Worm (Caenorhabditis elegans) whole organism, L1 larva: Measurements from ENCODE around the gene tag-342.

Source experiments
- C34B4.2 ChIP-seq: sonication (generic microtip); optimal IDR thresholded peaks from 2 replicates; lab custom pipeline; 2017; ENCODE audit warnings: mild to moderate bottlenecking, missing genetic modification characterization, missing compliant biosample characterization
- F16B12.6 ChIP-seq: fragments of 150-350 bp; optimal IDR thresholded peaks from 2 replicates; lab custom pipeline; 2014; ENCODE audit warnings: missing biosample characterization, missing genetic modification characterization
- aha-1 ChIP-seq: fragments of 150-350 bp; optimal IDR thresholded peaks from 2 replicates; lab custom pipeline; 2014; ENCODE audit warnings: missing biosample characterization, missing genetic modification characterization
- alr-1 ChIP-seq: fragments of 200-800 bp; sonication (Bioruptor generic); optimal IDR thresholded peaks from 2 replicates; lab custom pipeline; 2018; ENCODE audit warnings: borderline replicate concordance, mild to moderate bottlenecking, missing genetic modification characterization, missing compliant biosample characterization
- blmp-1 ChIP-seq: fragments of 150-350 bp; optimal IDR thresholded peaks from 2 replicates; lab custom pipeline; 2014; ENCODE audit warnings: missing biosample characterization, missing genetic modification characterization
- ceh-8 ChIP-seq: fragments of 200-800 bp; sonication (Bioruptor generic); optimal IDR thresholded peaks from 2 replicates; lab custom pipeline; 2018; ENCODE audit warnings: mild to moderate bottlenecking, missing genetic modification characterization, moderate library complexity, missing compliant biosample characterization
- ceh-82 ChIP-seq, 3 experiments: fragments of 150-350 bp in 1 of 3; sonication (generic microtip) in 2 of 3; optimal IDR thresholded peaks; 2 replicates each; lab custom pipeline; 2014 to 2017; ENCODE audit warnings: missing biosample characterization in 3 of 3, missing genetic modification characterization in 3 of 3
- ceh-88 ChIP-seq: fragments of 200-800 bp; sonication (Bioruptor generic); IDR thresholded peaks from 2 replicates; pipeline ENCODE4 v1.3.6; 2022; ENCODE audit warnings: missing genetic modification characterization, missing compliant biosample characterization
- ceh-90 ChIP-seq: sonication (generic microtip); optimal IDR thresholded peaks from 2 replicates; lab custom pipeline; 2016; ENCODE audit warnings: missing genetic modification characterization, missing compliant biosample characterization
- ces-1 ChIP-seq: fragments of 150-350 bp; optimal IDR thresholded peaks from 2 replicates; lab custom pipeline; 2014; ENCODE audit warnings: missing biosample characterization, missing genetic modification reagents, missing genetic modification characterization
- efl-1 ChIP-seq, 4 experiments: fragments of 150-350 bp; optimal IDR thresholded peaks in 3 of 4; peaks in 1 of 4; 1 replicate in 1 of 4; 2 replicates in 3 of 4; lab custom pipeline; 2014; ENCODE audit warnings: missing biosample characterization in 2 of 4, missing genetic modification characterization in 2 of 4, missing genetic modification reagents in 2 of 4
- efl-3 ChIP-seq: fragments of 200-800 bp; sonication (Bioruptor generic); optimal IDR thresholded peaks from 2 replicates; lab custom pipeline; 2018; ENCODE audit warnings: mild to moderate bottlenecking, missing genetic modification characterization, missing compliant biosample characterization
- egl-13 ChIP-seq: sonication (generic microtip); optimal IDR thresholded peaks from 2 replicates; lab custom pipeline; 2016; ENCODE audit warnings: missing genotype, missing genetic modification reagents, missing genetic modification characterization, missing compliant biosample characterization
- elt-2 ChIP-seq: sonication (generic microtip); optimal IDR thresholded peaks from 2 replicates; lab custom pipeline; 2016; ENCODE audit warnings: missing genetic modification characterization, mild to moderate bottlenecking, inconsistent platforms, missing compliant biosample characterization, missing genetic modification reagents
- elt-3 ChIP-seq, 6 experiments: fragments of 150-350 bp in 1 of 6; sonication (generic microtip); optimal IDR thresholded peaks; 2 replicates each; lab custom pipeline; 2017 to 2018; ENCODE audit warnings: missing biosample characterization in 6 of 6, missing genetic modification characterization in 6 of 6, inconsistent platforms in 1 of 6
- ets-5 ChIP-seq: fragments of 200-800 bp; sonication (Bioruptor generic); IDR thresholded peaks from 2 replicates; pipeline ENCODE4 v1.3.6; 2022; ENCODE audit warnings: missing genetic modification characterization, missing compliant biosample characterization
- fos-1 ChIP-seq: fragments of 150-350 bp; optimal IDR thresholded peaks from 2 replicates; lab custom pipeline; 2014; ENCODE audit warnings: missing biosample characterization, missing genetic modification characterization
- hlh-17 ChIP-seq: fragments of 200-800 bp; sonication (Bioruptor generic); optimal IDR thresholded peaks from 2 replicates; lab custom pipeline; 2018; ENCODE audit warnings: missing genetic modification characterization, mild to moderate bottlenecking, missing compliant biosample characterization, moderate library complexity, borderline replicate concordance
- hlh-4 ChIP-seq: sonication (generic microtip); optimal IDR thresholded peaks from 2 replicates; lab custom pipeline; 2016; ENCODE audit warnings: mild to moderate bottlenecking, missing genetic modification characterization, missing compliant biosample characterization
- irx-1 ChIP-seq: sonication (generic microtip); optimal IDR thresholded peaks from 2 replicates; lab custom pipeline; 2016; ENCODE audit warnings: missing genetic modification characterization, missing compliant biosample characterization
- jun-1 ChIP-seq: fragments of 150-350 bp; optimal IDR thresholded peaks from 2 replicates; lab custom pipeline; 2014; ENCODE audit warnings: missing biosample characterization, missing genetic modification reagents, missing genetic modification characterization
- lin-13 ChIP-seq: fragments of 150-350 bp; optimal IDR thresholded peaks from 2 replicates; lab custom pipeline; 2014; ENCODE audit warnings: missing biosample characterization, missing genetic modification reagents, missing genetic modification characterization
- lin-14 ChIP-seq: fragments of 200-800 bp; sonication (Bioruptor generic); optimal IDR thresholded peaks from 2 replicates; lab custom pipeline; 2018; ENCODE audit warnings: mild to moderate bottlenecking, missing genetic modification characterization, moderate library complexity, missing compliant biosample characterization
- lin-15B ChIP-seq: fragments of 150-350 bp; sonication (generic microtip); optimal IDR thresholded peaks from 3 replicates; lab custom pipeline; 2014; ENCODE audit warnings: missing biosample characterization, missing genetic modification characterization
- mdl-1 ChIP-seq, 2 experiments: fragments of 150-350 bp; optimal IDR thresholded peaks; 2 replicates each; lab custom pipeline; 2014 to 2017; ENCODE audit warnings: missing biosample characterization in 2 of 2, missing genetic modification characterization in 2 of 2, inconsistent platforms in 1 of 2
- mef-2 ChIP-seq: fragments of 150-350 bp; optimal IDR thresholded peaks from 2 replicates; lab custom pipeline; 2014; ENCODE audit warnings: missing biosample characterization, missing genetic modification characterization
- nhr-19 ChIP-seq: fragments of 200-800 bp; sonication (Bioruptor generic); conservative IDR thresholded peaks from 2 replicates; pipeline ENCODE4 v1.3.6; 2022; ENCODE audit warnings: missing genetic modification characterization, missing compliant biosample characterization
- nhr-20 ChIP-seq: sonication (generic microtip); optimal IDR thresholded peaks from 2 replicates; lab custom pipeline; 2016; ENCODE audit warnings: mild to moderate bottlenecking, missing genetic modification characterization, missing compliant biosample characterization
- nhr-237 ChIP-seq: fragments of 150-350 bp; optimal IDR thresholded peaks from 2 replicates; lab custom pipeline; 2014; ENCODE audit warnings: missing biosample characterization, missing genetic modification characterization
- nhr-28 ChIP-seq: fragments of 150-350 bp; optimal IDR thresholded peaks from 2 replicates; lab custom pipeline; 2014; ENCODE audit warnings: missing biosample characterization, missing genetic modification characterization
- nhr-84 ChIP-seq: sonication (generic microtip); optimal IDR thresholded peaks from 2 replicates; lab custom pipeline; 2017; ENCODE audit warnings: missing biosample characterization, missing genetic modification characterization
- nhr-85 ChIP-seq: sonication (generic microtip); peaks from one replicate; lab custom pipeline; 2016; ENCODE audit warnings: missing genetic modification characterization, inconsistent platforms, missing compliant biosample characterization
- nhr-90 ChIP-seq: sonication (generic microtip); optimal IDR thresholded peaks from 2 replicates; lab custom pipeline; 2016; ENCODE audit warnings: mild to moderate bottlenecking, missing genetic modification characterization, missing compliant biosample characterization; ENCODE audit not compliant: poor library complexity
- pag-3 ChIP-seq: sonication (generic microtip); optimal IDR thresholded peaks from 2 replicates; lab custom pipeline; 2017; ENCODE audit warnings: missing genetic modification characterization, mild to moderate bottlenecking, missing compliant biosample characterization, antibody characterized with exemption, borderline replicate concordance; ENCODE audit not compliant: insufficient read depth
- pqm-1 ChIP-seq: sonication (generic microtip); optimal IDR thresholded peaks from 3 replicates; lab custom pipeline; 2017; ENCODE audit warnings: missing biosample characterization, missing genetic modification characterization
- snu-23 ChIP-seq: sonication (generic microtip); optimal IDR thresholded peaks from 2 replicates; lab custom pipeline; 2016; ENCODE audit warnings: missing genetic modification characterization, missing compliant biosample characterization
- sup-37 ChIP-seq: fragments of 200-800 bp; sonication (Bioruptor generic); optimal IDR thresholded peaks from 2 replicates; lab custom pipeline; 2018; ENCODE audit warnings: mild to moderate bottlenecking, missing genetic modification characterization, missing compliant biosample characterization
- tbx-2 ChIP-seq: sonication (generic microtip); optimal IDR thresholded peaks from 2 replicates; lab custom pipeline; 2016; ENCODE audit warnings: missing genetic modification characterization, missing compliant biosample characterization
- tlp-1 ChIP-seq: fragments of 150-350 bp; optimal IDR thresholded peaks from 2 replicates; lab custom pipeline; 2014; ENCODE audit warnings: missing biosample characterization, missing genetic modification characterization
- unc-30 ChIP-seq: sonication (generic microtip); optimal IDR thresholded peaks from 2 replicates; lab custom pipeline; 2017; ENCODE audit warnings: missing biosample characterization, missing genetic modification characterization
- unc-62 ChIP-seq: fragments of 150-350 bp; optimal IDR thresholded peaks from 2 replicates; lab custom pipeline; 2014; ENCODE audit warnings: missing biosample characterization, missing genetic modification reagents, missing genetic modification characterization
- unc-86 ChIP-seq: sonication (generic microtip); optimal IDR thresholded peaks from 2 replicates; lab custom pipeline; 2016; ENCODE audit warnings: missing genetic modification characterization, missing compliant biosample characterization
- zip-4 ChIP-seq: fragments of 200-800 bp; sonication (Bioruptor generic); optimal IDR thresholded peaks from 2 replicates; lab custom pipeline; 2018; ENCODE audit warnings: mild to moderate bottlenecking, missing genetic modification characterization, moderate library complexity, missing compliant biosample characterization

Gene tag-342

ce11 chrIII:9455980-9456658, 11.8 kb upstream of the tag-342 start, which contains the start of the genes rheb-1 and spk-1 (continued):
- TF ChIP-seq efl-3 (GFP tag; lab: Kevin White, UChicago) (no peak), ces-1 (GFP tag; lab: Kevin White, UChicago) (no peak), tbx-2 (tag; lab: Kevin White, UChicago) (peak; percentile 87), elt-3 (tag; optimal IDR thresholded peaks at IDR 0.05; lab: Kevin White, UChicago) (peak in 3 of 6 experiments; percentile 54 to 62 (median 59)), lin-15B (peak; percentile 61), snu-23 (GFP tag; lab: Kevin White, UChicago) (peak; percentile 93), nhr-237 (peak; percentile 61), mef-2 (tag; lab: Kevin White, UChicago) (peak; percentile 79), irx-1 (tag; lab: Kevin White, UChicago) (peak; percentile 57), lin-14 (GFP tag; lab: Kevin White, UChicago) (peak; percentile 94), aha-1 (peak; percentile 11), F16B12.6 (tag; lab: Kevin White, UChicago) (peak; percentile 34), nhr-20 (tag; lab: Kevin White, UChicago) (peak; percentile 93), ceh-82 (tag; optimal IDR thresholded peaks at IDR 0.05; lab: Kevin White, UChicago) (peak; percentile 75 to 89 (median 75)), nhr-28 (no peak), alr-1 (no peak), nhr-90 (tag; lab: Kevin White, UChicago) (peak; percentile 85), blmp-1 (tag; lab: Kevin White, UChicago) (peak; percentile 69), nhr-85 (peak; percentile 92), tlp-1 (no peak), nhr-84 (tag; lab: Kevin White, UChicago) (no peak), nhr-19 (peak; percentile 89), efl-1 (optimal IDR thresholded peaks at IDR 0.05; lab: Kevin White, UChicago) (peak; percentile 83 to 84), efl-1 (GFP tag; optimal IDR thresholded peaks at IDR 0.05 in 1 of 2; lab: Kevin White, UChicago) (peak; percentile 69 to 97), ets-5 (no peak), lin-13 (GFP tag; lab: Kevin White, UChicago) (peak; percentile 79), hlh-4 (tag; lab: Kevin White, UChicago) (no peak), pag-3 (tag; lab: Kevin White, UChicago) (no peak), egl-13 (tag; lab: Kevin White, UChicago) (peak; percentile 82), elt-2 (tag; lab: Kevin White, UChicago) (peak; percentile 97), jun-1 (peak; percentile 86), ceh-90 (tag; lab: Kevin White, UChicago) (no peak), ceh-8 (GFP tag; lab: Kevin White, UChicago) (peak; percentile 14), unc-30 (no peak), fos-1 (tag; lab: Kevin White, UChicago) (peak; percentile 77), hlh-17 (GFP tag; lab: Kevin White, UChicago) (no peak), sup-37 (peak; percentile 57), zip-4 (GFP tag; lab: Kevin White, UChicago) (peak; percentile 59), pqm-1 (tag; lab: Kevin White, UChicago) (no peak), mdl-1 (tag; optimal IDR thresholded peaks at IDR 0.05; lab: Kevin White, UChicago) (peak in 1 of 2 experiments; percentile 68), unc-86 (tag; lab: Kevin White, UChicago) (peak; percentile 82), unc-62 (GFP tag; lab: Kevin White, UChicago) (no peak), C34B4.2 (tag; lab: Kevin White, UChicago) (no peak), ceh-88 (peak; percentile 69; the same call in 1 of the 2 replicates)
